Worm (Caenorhabditis elegans) whole organism, L1 larva: ENCODE data around the gene T20B3.1.

Experiments used
- C34B4.2 ChIP-seq: sonication (generic microtip); optimal IDR thresholded peaks from 2 replicates; lab custom pipeline; 2017; ENCODE audit warnings: mild to moderate bottlenecking, missing genetic modification characterization, missing compliant biosample characterization
- ama-1 ChIP-seq: fragments of 150-350 bp; optimal IDR thresholded peaks from 2 replicates; lab custom pipeline; 2014
- ceh-8 ChIP-seq: fragments of 200-800 bp; sonication (Bioruptor generic); optimal IDR thresholded peaks from 2 replicates; lab custom pipeline; 2018; ENCODE audit warnings: mild to moderate bottlenecking, missing genetic modification characterization, moderate library complexity, missing compliant biosample characterization
- ceh-82 ChIP-seq, 3 experiments: fragments of 150-350 bp in 1 of 3; sonication (generic microtip) in 2 of 3; optimal IDR thresholded peaks; 2 replicates each; lab custom pipeline; 2014 to 2017; ENCODE audit warnings: missing biosample characterization in 3 of 3, missing genetic modification characterization in 3 of 3
- fkh-4 ChIP-seq: sonication (generic microtip); optimal IDR thresholded peaks from 2 replicates; lab custom pipeline; 2016; ENCODE audit warnings: missing compliant biosample characterization, missing genetic modification characterization, borderline replicate concordance
- hlh-4 ChIP-seq: sonication (generic microtip); optimal IDR thresholded peaks from 2 replicates; lab custom pipeline; 2016; ENCODE audit warnings: mild to moderate bottlenecking, missing genetic modification characterization, missing compliant biosample characterization
- hpl-2 ChIP-seq: fragments of 150-350 bp; optimal IDR thresholded peaks from 2 replicates; lab custom pipeline; 2014; ENCODE audit warnings: missing biosample characterization, missing genetic modification reagents, missing genetic modification characterization
- mep-1 ChIP-seq: fragments of 150-350 bp; optimal IDR thresholded peaks from 2 replicates; lab custom pipeline; 2014; ENCODE audit warnings: missing biosample characterization, missing genetic modification characterization
- nhr-19 ChIP-seq: fragments of 200-800 bp; sonication (Bioruptor generic); conservative IDR thresholded peaks from 2 replicates; pipeline ENCODE4 v1.3.6; 2022; ENCODE audit warnings: missing genetic modification characterization, missing compliant biosample characterization
- nhr-20 ChIP-seq: sonication (generic microtip); optimal IDR thresholded peaks from 2 replicates; lab custom pipeline; 2016; ENCODE audit warnings: mild to moderate bottlenecking, missing genetic modification characterization, missing compliant biosample characterization
- unc-30 ChIP-seq: sonication (generic microtip); optimal IDR thresholded peaks from 2 replicates; lab custom pipeline; 2017; ENCODE audit warnings: missing biosample characterization, missing genetic modification characterization
- xbp-1 ChIP-seq: sonication (generic microtip); optimal IDR thresholded peaks from 2 replicates; lab custom pipeline; 2016; ENCODE audit warnings: missing genetic modification characterization, missing compliant biosample characterization

T20B3.1 gene

ce11 chrV:16869740-16870139, 54.4 kb downstream of the T20B3.1 start, which contains the start of gene clec-33:
Gene clec-33 (minus strand): TSS chrV:16869840.
- TF ChIP-seq ceh-8 (GFP tag; lab: Kevin White, UChicago) (no peak), hlh-4 (tag; lab: Kevin White, UChicago) (no peak), unc-30 (tag; lab: Kevin White, UChicago) (no peak), mep-1 (tag; lab: Kevin White, UChicago) (no peak), ama-1 (no peak), ceh-82 (tag; optimal IDR thresholded peaks at IDR 0.05; lab: Kevin White, UChicago) (no peak), xbp-1 (no peak), fkh-4 (tag; lab: Kevin White, UChicago) (no peak), hpl-2 (GFP tag; lab: Kevin White, UChicago) (no peak), C34B4.2 (tag; lab: Kevin White, UChicago) (no peak), nhr-19 (GFP tag; lab: Robert Waterston, UW) (no peak), nhr-20 (tag; lab: Kevin White, UChicago) (no peak)
